Worm (Caenorhabditis elegans) whole organism, L1 larva: ENCODE data around the gene rps-2.

ENCODE experiments used
- aha-1 ChIP-seq: fragments of 150-350 bp; optimal IDR thresholded peaks from 2 replicates; lab custom pipeline; 2014; ENCODE audit warnings: missing biosample characterization, missing genetic modification characterization
- isw-1 ChIP-seq: fragments of 200-800 bp; sonication (Bioruptor generic); IDR thresholded peaks from 2 replicates; pipeline ENCODE4 v1.3.6; 2022; ENCODE audit warnings: missing genetic modification characterization, missing compliant biosample characterization
- nhr-77 ChIP-seq: fragments of 150-350 bp; optimal IDR thresholded peaks from 2 replicates; lab custom pipeline; 2014; ENCODE audit warnings: missing biosample characterization, missing genetic modification characterization
- tlp-1 ChIP-seq: fragments of 150-350 bp; optimal IDR thresholded peaks from 2 replicates; lab custom pipeline; 2014; ENCODE audit warnings: missing biosample characterization, missing genetic modification characterization
- zag-1 ChIP-seq: fragments of 150-350 bp; optimal IDR thresholded peaks from 2 replicates; lab custom pipeline; 2014; ENCODE audit warnings: missing biosample characterization, missing genetic modification characterization

DNA sequence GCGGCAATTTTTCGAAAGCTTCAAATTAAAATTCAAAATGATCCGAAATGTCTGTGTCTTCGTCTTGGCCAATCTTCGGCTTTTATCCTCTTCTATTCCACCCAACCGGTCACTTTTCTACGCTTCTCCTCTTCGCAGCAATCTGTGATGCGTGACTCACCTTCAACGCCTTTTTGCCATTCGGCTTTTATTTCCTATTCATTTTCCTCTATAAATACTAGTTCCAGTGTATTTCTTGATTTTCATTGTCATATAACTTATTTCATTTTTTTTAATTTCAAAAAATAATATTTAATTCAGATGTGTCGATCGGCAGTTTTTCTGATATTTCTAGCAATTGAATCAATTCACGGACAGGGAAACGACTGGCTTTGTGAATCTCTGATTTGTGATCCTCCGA is 6.1 kb downstream of the rps-2 start, which contains the start of gene C49H3.16:
- TF ChIP-seq isw-1 (GFP tag; lab: Robert Waterston, UW) (no peak), nhr-77 (tag; lab: Kevin White, UChicago) (no peak), tlp-1 (tag; lab: Kevin White, UChicago) (no peak), aha-1 (tag; lab: Kevin White, UChicago) (no peak), zag-1 (no peak)
